Worm (Caenorhabditis elegans) whole organism, young adult: ENCODE results near the gene ipmk-1.

ENCODE experiments used
- B0019.2 ChIP-seq: fragments of 200-800 bp; sonication (Bioruptor generic); conservative IDR thresholded peaks from 2 replicates; pipeline ENCODE4 v1.3.6; 2022; ENCODE audit warnings: missing genetic modification reagents, missing genetic modification characterization, missing compliant biosample characterization
- F39B2.1 ChIP-seq: fragments of 200-800 bp; sonication (Bioruptor generic); IDR thresholded peaks from 2 replicates; pipeline ENCODE4 v1.3.6; 2022; ENCODE audit warnings: missing genetic modification reagents, missing genetic modification characterization, missing compliant biosample characterization
- cebp-2 ChIP-seq: fragments of 200-800 bp; sonication (Bioruptor generic); IDR thresholded peaks from 2 replicates; pipeline ENCODE4 v1.3.6; 2022; ENCODE audit warnings: missing genetic modification characterization, missing compliant biosample characterization
- lin-40 ChIP-seq: sonication (generic microtip); optimal IDR thresholded peaks from 2 replicates; lab custom pipeline; 2016; ENCODE audit warnings: missing genetic modification characterization, mild to moderate bottlenecking, missing compliant biosample characterization, missing genotype, missing genetic modification reagents
- xnd-1 ChIP-seq: sonication (generic microtip); optimal IDR thresholded peaks from 2 replicates; lab custom pipeline; 2016; ENCODE audit warnings: missing genotype, missing genetic modification reagents, missing genetic modification characterization, missing compliant biosample characterization

DNA sequence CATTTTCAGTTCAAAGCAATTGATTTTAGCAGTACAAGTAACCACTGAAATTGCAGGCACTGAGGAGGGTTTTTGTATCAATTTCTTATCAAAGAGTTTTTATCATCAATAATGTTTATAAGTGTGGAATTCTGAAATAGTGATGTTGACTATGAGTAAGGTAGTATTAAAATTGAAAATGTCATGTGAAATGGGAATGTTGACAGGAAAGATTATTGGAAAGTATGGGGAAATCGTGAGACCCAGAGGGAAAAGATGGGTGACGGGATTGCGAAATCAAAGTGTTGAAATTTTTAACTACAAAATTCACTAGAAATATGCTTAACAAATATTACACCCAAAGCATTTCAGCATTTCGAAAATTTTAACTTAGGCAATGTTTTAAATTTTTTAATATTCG, 20.7 kb upstream of the ipmk-1 start, which contains the start of gene F53B2.8:
- TF ChIP-seq B0019.2 (GFP tag; lab: Robert Waterston, UW): no peak
- TF ChIP-seq lin-40: no peak
- no peak for TF ChIP-seq cebp-2 (GFP tag; lab: Robert Waterston, UW)
- no peak for TF ChIP-seq F39B2.1 (GFP tag; lab: Robert Waterston, UW)
- TF ChIP-seq xnd-1: no peak
